Worm (Caenorhabditis elegans) whole organism, L1 larva: ENCODE measurements around the gene cup-16.

ENCODE experiments used
- C04F5.9 ChIP-seq: sonication (generic microtip); optimal IDR thresholded peaks from 2 replicates; lab custom pipeline; 2016; ENCODE audit warnings: missing genetic modification characterization, missing compliant biosample characterization
- fos-1 ChIP-seq: fragments of 150-350 bp; optimal IDR thresholded peaks from 2 replicates; lab custom pipeline; 2014; ENCODE audit warnings: missing biosample characterization, missing genetic modification characterization
- lin-15B ChIP-seq: fragments of 150-350 bp; sonication (generic microtip); optimal IDR thresholded peaks from 3 replicates; lab custom pipeline; 2014; ENCODE audit warnings: missing biosample characterization, missing genetic modification characterization
- nhr-12 ChIP-seq: sonication (generic microtip); optimal IDR thresholded peaks from 2 replicates; lab custom pipeline; 2017; ENCODE audit warnings: missing biosample characterization, missing genetic modification characterization
- nhr-237 ChIP-seq: fragments of 150-350 bp; optimal IDR thresholded peaks from 2 replicates; lab custom pipeline; 2014; ENCODE audit warnings: missing biosample characterization, missing genetic modification characterization
- nhr-76 ChIP-seq: sonication (generic microtip); optimal IDR thresholded peaks from 2 replicates; lab custom pipeline; 2017; ENCODE audit warnings: missing biosample characterization, missing genetic modification characterization
- pag-3 ChIP-seq: sonication (generic microtip); optimal IDR thresholded peaks from 2 replicates; lab custom pipeline; 2017; ENCODE audit warnings: missing genetic modification characterization, mild to moderate bottlenecking, missing compliant biosample characterization, antibody characterized with exemption, borderline replicate concordance; ENCODE audit not compliant: insufficient read depth
- snpc-4 ChIP-seq: fragments of 150-350 bp; optimal IDR thresholded peaks from 2 replicates; lab custom pipeline; 2014; ENCODE audit warnings: missing biosample characterization, missing genetic modification characterization
- sptf-1 ChIP-seq: fragments of 150-350 bp; optimal IDR thresholded peaks from 2 replicates; lab custom pipeline; 2014; ENCODE audit warnings: missing biosample characterization, missing genetic modification characterization
- tbx-2 ChIP-seq: sonication (generic microtip); optimal IDR thresholded peaks from 2 replicates; lab custom pipeline; 2016; ENCODE audit warnings: missing genetic modification characterization, missing compliant biosample characterization

ce11 chrII:8749084-8749483 lies 42.1 kb downstream of the cup-16 start:
- TF ChIP-seq tbx-2 (tag; lab: Kevin White, UChicago) = no peak
- TF ChIP-seq C04F5.9 (tag; lab: Kevin White, UChicago) = no peak
- no peak for TF ChIP-seq sptf-1 (tag; lab: Kevin White, UChicago)
- TF ChIP-seq lin-15B (tag; lab: Kevin White, UChicago) = no peak
- no peak for TF ChIP-seq nhr-237
- TF ChIP-seq nhr-76 (tag; lab: Kevin White, UChicago) = no peak
- TF ChIP-seq nhr-12 (tag; lab: Kevin White, UChicago) = no peak
- no peak for TF ChIP-seq snpc-4 (tag; lab: Kevin White, UChicago)
- TF ChIP-seq pag-3 (tag; lab: Kevin White, UChicago) = no peak
- TF ChIP-seq fos-1 = no peak
